Fruit fly (Drosophila melanogaster) whole organism, prepupa: Measurements from ENCODE around the gene Ugt35A1.

Experiments
- Blimp-1 ChIP-seq: fragments of 200-800 bp; sonication (Bioruptor generic); optimal IDR thresholded peaks from 3 replicates; lab custom pipeline; 2017; ENCODE audit warnings: missing biosample characterization, missing genetic modification characterization, mild to moderate bottlenecking, moderate library complexity, missing genetic modification reagents
- CG11294 ChIP-seq: fragments of 200-800 bp; sonication (Bioruptor generic); IDR thresholded peaks from 2 replicates; pipeline ENCODE4 v1.3.6; 2022; ENCODE audit warnings: missing biosample characterization, missing genetic modification characterization
- CG11762 ChIP-seq: fragments of 200-800 bp; sonication (Bioruptor generic); optimal IDR thresholded peaks from 3 replicates; lab custom pipeline; 2016; ENCODE audit warnings: missing biosample characterization, missing genetic modification characterization; ENCODE audit not compliant: insufficient read depth
- CG11902 ChIP-seq: fragments of 200-800 bp; sonication (Bioruptor generic); optimal IDR thresholded peaks from 3 replicates; lab custom pipeline; 2016; ENCODE audit warnings: missing biosample characterization, missing genetic modification characterization
- CG15336 ChIP-seq: fragments of 200-800 bp; sonication (Bioruptor generic); IDR thresholded peaks from 2 replicates; pipeline ENCODE4 v1.3.6; 2022; ENCODE audit warnings: missing biosample characterization, missing genetic modification characterization
- CG1621 ChIP-seq: fragments of 200-800 bp; sonication (Bioruptor generic); optimal IDR thresholded peaks from 3 replicates; lab custom pipeline; 2018; ENCODE audit warnings: missing biosample characterization, mild to moderate bottlenecking, missing genetic modification characterization
- CG16779 ChIP-seq: fragments of 200-800 bp; sonication (Bioruptor generic); optimal IDR thresholded peaks from 3 replicates; lab custom pipeline; 2017; ENCODE audit warnings: missing biosample characterization, mild to moderate bottlenecking, missing genetic modification characterization
- CG3032 ChIP-seq: fragments of 200-800 bp; optimal IDR thresholded peaks from 2 replicates; lab custom pipeline; 2019; ENCODE audit warnings: missing biosample characterization, mild to moderate bottlenecking, missing genetic modification characterization, moderate library complexity
- CG32006 ChIP-seq: fragments of 200-800 bp; sonication (Bioruptor generic); optimal IDR thresholded peaks from 3 replicates; lab custom pipeline; 2017; ENCODE audit warnings: missing biosample characterization, mild to moderate bottlenecking, missing genetic modification characterization
- CG34406 ChIP-seq: fragments of 200-800 bp; sonication (Bioruptor generic); optimal IDR thresholded peaks from 3 replicates; lab custom pipeline; 2016; ENCODE audit warnings: missing biosample characterization, missing genetic modification characterization
- CG3919 ChIP-seq: fragments of 200-800 bp; sonication (Bioruptor generic); optimal IDR thresholded peaks from 3 replicates; lab custom pipeline; 2016; ENCODE audit warnings: missing biosample characterization, missing genetic modification characterization
- CG6163 ChIP-seq: fragments of 200-800 bp; sonication (Bioruptor generic); IDR thresholded peaks from 3 replicates; pipeline ENCODE4 v1.3.6; 2022; ENCODE audit warnings: missing biosample characterization, missing genetic modification characterization
- CG6792 ChIP-seq: fragments of 200-800 bp; sonication (Bioruptor generic); optimal IDR thresholded peaks from 3 replicates; lab custom pipeline; 2016; ENCODE audit warnings: missing biosample characterization, missing genetic modification characterization
- CG6854 ChIP-seq: fragments of 200-800 bp; sonication (Bioruptor generic); optimal IDR thresholded peaks from 2 replicates; lab custom pipeline; 2017; ENCODE audit warnings: missing biosample characterization, mild to moderate bottlenecking, missing genetic modification characterization
- CG7368 ChIP-seq: fragments of 200-800 bp; sonication (Bioruptor generic); optimal IDR thresholded peaks from 3 replicates; lab custom pipeline; 2016; ENCODE audit warnings: missing biosample characterization, missing genetic modification characterization
- CG8119 ChIP-seq: fragments of 200-800 bp; sonication (Bioruptor generic); IDR thresholded peaks from 3 replicates; pipeline ENCODE4 v1.3.6; 2022; ENCODE audit warnings: missing biosample characterization, missing genetic modification characterization
- CG8319 ChIP-seq: fragments of 200-800 bp; sonication (Bioruptor generic); optimal IDR thresholded peaks from 3 replicates; lab custom pipeline; 2016; ENCODE audit warnings: missing biosample characterization, missing genetic modification characterization
- CG8632 ChIP-seq: fragments of 200-800 bp; sonication (Bioruptor generic); optimal IDR thresholded peaks from 3 replicates; lab custom pipeline; 2016; ENCODE audit warnings: missing biosample characterization, missing genetic modification characterization
- CG9139 ChIP-seq: fragments of 200-800 bp; sonication (Bioruptor generic); optimal IDR thresholded peaks from 3 replicates; lab custom pipeline; 2017; ENCODE audit warnings: missing biosample characterization, mild to moderate bottlenecking, missing genetic modification characterization
- Eip75B ChIP-seq: fragments of 200-800 bp; sonication (Bioruptor generic); optimal IDR thresholded peaks from 3 replicates; lab custom pipeline; 2016; ENCODE audit warnings: missing biosample characterization, missing genetic modification characterization
- Eip78C ChIP-seq: fragments of 200-800 bp; sonication (Bioruptor generic); peaks from one replicate; lab custom pipeline; 2016; ENCODE audit warnings: missing biosample characterization, missing genetic modification characterization
- Eip93F ChIP-seq: fragments of 200-800 bp; sonication (Bioruptor generic); optimal IDR thresholded peaks from 2 replicates; lab custom pipeline; 2016; ENCODE audit warnings: missing biosample characterization, mild to moderate bottlenecking, missing genetic modification characterization
- Hr38 ChIP-seq: sonication (Bioruptor generic); optimal IDR thresholded peaks from 2 replicates; lab custom pipeline; 2016; ENCODE audit warnings: missing biosample characterization, missing genetic modification characterization
- Hr39 ChIP-seq: fragments of 200-800 bp; sonication (Bioruptor generic); optimal IDR thresholded peaks from 2 replicates; lab custom pipeline; 2016; ENCODE audit warnings: missing biosample characterization, missing genetic modification characterization
- Hr4 ChIP-seq: fragments of 200-800 bp; sonication (Bioruptor generic); optimal IDR thresholded peaks from 3 replicates; lab custom pipeline; 2016; ENCODE audit warnings: missing biosample characterization, missing genetic modification characterization
- Lpt ChIP-seq: fragments of 200-800 bp; sonication (Bioruptor generic); optimal IDR thresholded peaks from 3 replicates; lab custom pipeline; 2016; ENCODE audit warnings: missing biosample characterization, missing genetic modification characterization
- Met ChIP-seq: fragments of 200-800 bp; sonication (Bioruptor generic); optimal IDR thresholded peaks from 3 replicates; lab custom pipeline; 2016; ENCODE audit warnings: missing biosample characterization, missing genetic modification characterization
- OdsH ChIP-seq: fragments of 200-800 bp; sonication (Bioruptor generic); optimal IDR thresholded peaks from 3 replicates; lab custom pipeline; 2016; ENCODE audit warnings: missing biosample characterization, missing genetic modification characterization
- Smox ChIP-seq: fragments of 200-800 bp; sonication (Bioruptor generic); optimal IDR thresholded peaks from 3 replicates; lab custom pipeline; 2016; ENCODE audit warnings: missing biosample characterization, missing genetic modification characterization
- Sox14 ChIP-seq: fragments of 200-800 bp; sonication (Bioruptor generic); optimal IDR thresholded peaks from 3 replicates; lab custom pipeline; 2016; ENCODE audit warnings: missing biosample characterization, missing genetic modification characterization
- Sox15 ChIP-seq: fragments of 200-800 bp; sonication (Bioruptor generic); optimal IDR thresholded peaks from 3 replicates; lab custom pipeline; 2016; ENCODE audit warnings: missing biosample characterization, missing genetic modification characterization
- acj6 ChIP-seq: fragments of 200-800 bp; sonication (Bioruptor generic); optimal IDR thresholded peaks from 3 replicates; lab custom pipeline; 2016; ENCODE audit warnings: missing biosample characterization, missing genetic modification characterization
- dac ChIP-seq: fragments of 200-800 bp; sonication (Bioruptor generic); optimal IDR thresholded peaks from 2 replicates; lab custom pipeline; 2017; ENCODE audit warnings: missing biosample characterization, mild to moderate bottlenecking, missing genetic modification characterization
- eg ChIP-seq: fragments of 200-800 bp; sonication (Bioruptor generic); IDR thresholded peaks from 3 replicates; pipeline ENCODE4 v1.3.6; 2022; ENCODE audit warnings: missing biosample characterization, missing genetic modification characterization
- esn ChIP-seq: fragments of 200-800 bp; sonication (Bioruptor generic); optimal IDR thresholded peaks from 2 replicates; lab custom pipeline; 2016; ENCODE audit warnings: missing biosample characterization, mild to moderate bottlenecking, missing genetic modification characterization, moderate library complexity
- fd59A ChIP-seq: fragments of 200-800 bp; sonication (Bioruptor generic); optimal IDR thresholded peaks from 2 replicates; lab custom pipeline; 2017; ENCODE audit warnings: missing biosample characterization, mild to moderate bottlenecking, missing genetic modification characterization, missing genetic modification reagents
- fd85E ChIP-seq: fragments of 200-800 bp; sonication (Bioruptor generic); optimal IDR thresholded peaks from 3 replicates; lab custom pipeline; 2016; ENCODE audit warnings: missing biosample characterization, missing genetic modification characterization
- fkh ChIP-seq: fragments of 200-800 bp; sonication (Bioruptor generic); optimal IDR thresholded peaks from 3 replicates; lab custom pipeline; 2017; ENCODE audit warnings: missing biosample characterization, mild to moderate bottlenecking, missing genetic modification characterization, moderate library complexity
- net ChIP-seq: fragments of 200-800 bp; sonication (Bioruptor generic); optimal IDR thresholded peaks from 3 replicates; lab custom pipeline; 2016; ENCODE audit warnings: missing biosample characterization, missing genetic modification characterization
- salr ChIP-seq, 2 experiments: fragments of 200-800 bp; sonication (Bioruptor generic); optimal IDR thresholded peaks; 3 replicates each; lab custom pipeline; 2016 to 2018; ENCODE audit warnings: missing biosample characterization in 2 of 2, missing genetic modification characterization in 2 of 2, mild to moderate bottlenecking in 1 of 2
- spab ChIP-seq: fragments of 200-800 bp; sonication (Bioruptor generic); optimal IDR thresholded peaks from 2 replicates; lab custom pipeline; 2017; ENCODE audit warnings: missing biosample characterization, mild to moderate bottlenecking, missing genetic modification characterization, missing genetic modification reagents
- ss ChIP-seq, 2 experiments: fragments of 200-800 bp; sonication (Bioruptor generic); optimal IDR thresholded peaks; 2 replicates in 1 of 2; 3 replicates in 1 of 2; lab custom pipeline; 2017 to 2018; ENCODE audit warnings: mild to moderate bottlenecking in 2 of 2, missing biosample characterization in 2 of 2, missing genetic modification characterization in 2 of 2, moderate library complexity in 1 of 2
- svp ChIP-seq: fragments of 200-800 bp; sonication (Bioruptor generic); peaks from one replicate; lab custom pipeline; 2016; ENCODE audit warnings: missing biosample characterization, missing genetic modification characterization
- topi ChIP-seq: fragments of 200-800 bp; sonication (Bioruptor generic); optimal IDR thresholded peaks from 3 replicates; lab custom pipeline; 2016; ENCODE audit warnings: missing biosample characterization, missing genetic modification characterization
- vri ChIP-seq: fragments of 200-800 bp; sonication (Bioruptor generic); optimal IDR thresholded peaks from 3 replicates; lab custom pipeline; 2016; ENCODE audit warnings: missing biosample characterization, mild to moderate bottlenecking, missing genetic modification characterization

The Ugt35A1 gene

DNA sequence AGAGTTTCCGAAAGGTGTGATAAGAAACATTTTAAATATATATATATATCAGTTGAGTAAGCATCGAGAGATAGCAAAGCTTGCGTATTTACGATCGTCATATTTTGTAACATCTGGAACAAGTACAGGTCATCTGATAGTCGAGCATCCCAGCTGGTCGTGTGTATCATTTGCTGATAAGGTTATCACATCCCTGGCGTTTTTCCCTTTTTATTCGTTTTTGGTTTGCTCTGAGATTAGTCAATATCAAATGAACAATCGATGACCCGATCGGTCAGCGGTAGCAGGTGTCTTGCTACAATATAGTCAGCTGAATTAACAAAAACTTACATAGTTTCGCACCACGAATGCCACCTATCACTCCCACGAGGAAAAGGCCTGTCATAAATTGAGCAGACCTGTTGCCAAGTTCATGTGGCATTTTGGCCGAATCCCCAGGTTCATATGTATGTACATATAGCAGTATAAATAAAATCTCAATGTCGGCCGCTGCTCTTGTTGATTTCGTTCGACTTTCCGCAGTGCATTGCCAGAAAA is 28.5 kb upstream of the Ugt35A1 start (continued):
- peak; percentile 68 for TF ChIP-seq Met (GFP tag; lab: Kevin White, UChicago)
- TF ChIP-seq Hr4 (GFP tag; lab: Kevin White, UChicago): peak; percentile 61
- TF ChIP-seq eg: peak; percentile 61
- peak; percentile 65 for TF ChIP-seq Smox (GFP tag; lab: Kevin White, UChicago)
- no peak for TF ChIP-seq fd85E (GFP tag; lab: Kevin White, UChicago)
- peak; percentile 98 for TF ChIP-seq vri
- no peak for TF ChIP-seq CG9139 (GFP tag; lab: Kevin White, UChicago)
- TF ChIP-seq CG6163: peak; percentile 71; the same call in 1 of the 3 replicates
- TF ChIP-seq Hr38 (GFP tag; lab: Kevin White, UChicago): no peak
- TF ChIP-seq Eip93F: peak; percentile 74
- peak; percentile 71 for TF ChIP-seq CG32006 (GFP tag; lab: Kevin White, UChicago)
- no peak for TF ChIP-seq CG6854
- TF ChIP-seq ss (GFP tag; optimal IDR thresholded peaks at IDR 0.05; lab: Kevin White, UChicago): peak; percentile 23 to 62
- TF ChIP-seq topi: peak; percentile 68
- peak; percentile 79 for TF ChIP-seq Eip78C (GFP tag; lab: Kevin White, UChicago)
- TF ChIP-seq CG6792 (GFP tag; lab: Kevin White, UChicago): peak; percentile 47
- TF ChIP-seq CG15336: peak; percentile 66
- TF ChIP-seq net (GFP tag; lab: Kevin White, UChicago): peak; percentile 68
- peak; percentile 37 for TF ChIP-seq CG3032 (tag; lab: Kevin White, UChicago)
- TF ChIP-seq acj6: peak; percentile 74
- TF ChIP-seq svp (GFP tag; lab: Kevin White, UChicago): peak; percentile 89
- peak; percentile 42 for TF ChIP-seq CG11902 (GFP tag; lab: Kevin White, UChicago)
- TF ChIP-seq Sox15 (GFP tag; lab: Kevin White, UChicago): peak; percentile 50
- TF ChIP-seq spab (GFP tag; lab: Kevin White, UChicago): peak; percentile 30
- peak; percentile 53 for TF ChIP-seq fkh
- TF ChIP-seq Hr39 (GFP tag; lab: Kevin White, UChicago): peak; percentile 34
- TF ChIP-seq CG3919 (GFP tag; lab: Kevin White, UChicago): peak; percentile 58
- TF ChIP-seq CG8319 (GFP tag; lab: Kevin White, UChicago): no peak
- no peak for TF ChIP-seq dac (GFP tag; lab: Kevin White, UChicago)
- TF ChIP-seq fd59A (GFP tag; lab: Kevin White, UChicago): no peak
- TF ChIP-seq esn: peak; percentile 77
- peak in 1 of 2 experiments; percentile 41 for TF ChIP-seq salr (GFP tag; optimal IDR thresholded peaks at IDR 0.05; lab: Kevin White, UChicago)
- TF ChIP-seq CG8632: peak; percentile 59
- peak; percentile 74 for TF ChIP-seq OdsH (GFP tag; lab: Kevin White, UChicago)
- TF ChIP-seq Eip75B (GFP tag; lab: Kevin White, UChicago): peak; percentile 48
- TF ChIP-seq CG34406: peak; percentile 66
- peak; percentile 67; the same call in 2 of the 3 replicates for TF ChIP-seq CG8119 (GFP tag; lab: Robert Waterston, UW)
- TF ChIP-seq, all 60 proteins: peak for 47

dm6 chr3R:11200042-11200884 is 27.8 kb upstream of the Ugt35A1 start:
- TF ChIP-seq CG3919 (GFP tag; lab: Kevin White, UChicago) (no peak), CG6854 (no peak), CG1621 (tag; lab: Kevin White, UChicago) (peak; percentile 56), Eip75B (GFP tag; lab: Kevin White, UChicago) (no peak), esn (no peak), Hr4 (GFP tag; lab: Kevin White, UChicago) (no peak), CG6163 (no peak; the same call in 2 of the 3 replicates), OdsH (GFP tag; lab: Kevin White, UChicago) (no peak), CG34406 (no peak), CG11902 (GFP tag; lab: Kevin White, UChicago) (no peak), eg (no peak), fd85E (GFP tag; lab: Kevin White, UChicago) (no peak), svp (GFP tag; lab: Kevin White, UChicago) (peak; percentile 92), Sox14 (GFP tag; lab: Kevin White, UChicago) (no peak), topi (no peak), Hr39 (GFP tag; lab: Kevin White, UChicago) (no peak), CG7368 (GFP tag; lab: Kevin White, UChicago) (no peak), CG16779 (tag; lab: Kevin White, UChicago) (no peak), net (GFP tag; lab: Kevin White, UChicago) (no peak), dac (GFP tag; lab: Kevin White, UChicago) (peak; percentile 38), vri (peak; percentile 96), Eip93F (no peak), CG11762 (GFP tag; lab: Kevin White, UChicago) (no peak), Met (GFP tag; lab: Kevin White, UChicago) (no peak), ss (GFP tag; optimal IDR thresholded peaks at IDR 0.05; lab: Kevin White, UChicago) (no peak), Blimp-1 (GFP tag; lab: Kevin White, UChicago) (no peak), CG11294 (GFP tag; lab: Robert Waterston, UW) (peak; percentile 28; the same call in 1 of the 2 replicates), CG6792 (GFP tag; lab: Kevin White, UChicago) (no peak), Lpt (peak; percentile 18)
